Fruit fly (Drosophila melanogaster) whole organism, wandering third instar larva: ENCODE measurements around the gene Rrp40.
A peak's percentile ranks its signal among the peaks of the same experiment; 100 is the strongest.

Experiments used
- Abd-B ChIP-seq: fragments of >200 bp; optimal IDR thresholded peaks from 2 replicates; lab custom pipeline; 2017; ENCODE audit warnings: missing biosample characterization, missing genetic modification characterization
- CrebA ChIP-seq: fragments of 200-800 bp; sonication (Bioruptor generic); optimal IDR thresholded peaks from 2 replicates; lab custom pipeline; 2016; ENCODE audit warnings: missing biosample characterization, mild to moderate bottlenecking, missing genetic modification characterization, borderline replicate concordance
- Dfd ChIP-seq: fragments of >200 bp; optimal IDR thresholded peaks from 2 replicates; lab custom pipeline; 2017; ENCODE audit warnings: missing biosample characterization, missing genetic modification characterization
- GATAd ChIP-seq: sonication (Bioruptor generic); optimal IDR thresholded peaks from 2 replicates; lab custom pipeline; 2016; ENCODE audit warnings: missing biosample characterization, missing genetic modification characterization
- Hnf4 ChIP-seq: fragments of 200-800 bp; sonication (Bioruptor generic); optimal IDR thresholded peaks from 2 replicates; lab custom pipeline; 2016; ENCODE audit warnings: missing biosample characterization, mild to moderate bottlenecking, missing genetic modification characterization
- Myc ChIP-seq: fragments of >200 bp; optimal IDR thresholded peaks from 2 replicates; lab custom pipeline; 2017
- N ChIP-seq: fragments of >200 bp; optimal IDR thresholded peaks from 2 replicates; lab custom pipeline; 2018; ENCODE audit warnings: missing biosample characterization, missing external identifiers, missing genetic modification characterization
- OdsH ChIP-seq: fragments of 200-800 bp; sonication (Bioruptor generic); optimal IDR thresholded peaks from 2 replicates; lab custom pipeline; 2016; ENCODE audit warnings: missing biosample characterization, mild to moderate bottlenecking, missing genetic modification characterization
- Sp1 ChIP-seq: fragments of 200-800 bp; sonication (Bioruptor generic); optimal IDR thresholded peaks from 3 replicates; lab custom pipeline; 2019; ENCODE audit warnings: missing biosample characterization, mild to moderate bottlenecking, missing genetic modification characterization, moderate library complexity
- Vsx2 ChIP-seq: fragments of 200-300, 225-300 bp; sonication (Bioruptor generic); optimal IDR thresholded peaks from 2 replicates; lab custom pipeline; 2018; ENCODE audit warnings: missing biosample characterization, missing genetic modification characterization; ENCODE audit not compliant: partially characterized antibody
- br ChIP-seq: fragments of 200-800 bp; sonication (Bioruptor generic); optimal IDR thresholded peaks from 2 replicates; lab custom pipeline; 2016; ENCODE audit warnings: missing biosample characterization, missing genetic modification characterization
- dl ChIP-seq, 2 experiments: fragments of 175-275, 200-275 bp in 1 of 2; fragments of 200-275 bp in 1 of 2; sonication (Bioruptor generic); optimal IDR thresholded peaks; lab custom pipeline; 2018; ENCODE audit warnings: mild to moderate bottlenecking in 2 of 2, missing biosample characterization in 2 of 2, missing genetic modification characterization in 2 of 2, moderate library complexity in 2 of 2; ENCODE audit not compliant: partially characterized antibody in 2 of 2, insufficient read depth in 1 of 2
- dmrt93B ChIP-seq: fragments of 200-800 bp; sonication (Bioruptor generic); optimal IDR thresholded peaks from 2 replicates; lab custom pipeline; 2018; ENCODE audit warnings: missing biosample characterization, mild to moderate bottlenecking, missing genetic modification characterization
- dsf ChIP-seq: sonication (Bioruptor generic); optimal IDR thresholded peaks from 2 replicates; lab custom pipeline; 2016; ENCODE audit warnings: missing biosample characterization, missing genetic modification characterization, borderline replicate concordance
- foxo ChIP-seq, 2 experiments: fragments of 200-800 bp; sonication (Bioruptor generic); optimal IDR thresholded peaks; 2 replicates in 1 of 2; 3 replicates in 1 of 2; lab custom pipeline; 2016 to 2017; ENCODE audit warnings: missing biosample characterization in 2 of 2, missing genetic modification characterization in 2 of 2
- jim ChIP-seq: fragments of 175-275, 200-325 bp; sonication (Bioruptor generic); optimal IDR thresholded peaks from 2 replicates; lab custom pipeline; 2016; ENCODE audit warnings: missing biosample characterization, mild to moderate bottlenecking, missing genetic modification characterization
- lola ChIP-seq: fragments of >200 bp; optimal IDR thresholded peaks from 2 replicates; lab custom pipeline; 2017; ENCODE audit warnings: missing biosample characterization, missing genetic modification characterization
- pan ChIP-seq: fragments of >200 bp; optimal IDR thresholded peaks from 2 replicates; lab custom pipeline; 2017
- psq ChIP-seq: fragments of 200-800 bp; sonication (Bioruptor generic); optimal IDR thresholded peaks from 3 replicates; lab custom pipeline; 2017; ENCODE audit warnings: missing biosample characterization, mild to moderate bottlenecking, missing genetic modification characterization, moderate library complexity
- rgr ChIP-seq: fragments of 200-800 bp; sonication (Bioruptor generic); optimal IDR thresholded peaks from 3 replicates; lab custom pipeline; 2016; ENCODE audit warnings: missing biosample characterization, mild to moderate bottlenecking, missing genetic modification characterization
- sage ChIP-seq: fragments of 200-800 bp; sonication (Bioruptor generic); optimal IDR thresholded peaks from 2 replicates; lab custom pipeline; 2016; ENCODE audit warnings: missing biosample characterization, mild to moderate bottlenecking, missing genetic modification characterization
- tai ChIP-seq: sonication (Bioruptor generic); optimal IDR thresholded peaks from 2 replicates; lab custom pipeline; 2016; ENCODE audit warnings: missing biosample characterization, missing genetic modification characterization
- woc ChIP-seq: sonication (Bioruptor generic); optimal IDR thresholded peaks from 2 replicates; lab custom pipeline; 2016; ENCODE audit warnings: missing biosample characterization, mild to moderate bottlenecking, missing genetic modification characterization

Rrp40 gene

DNA sequence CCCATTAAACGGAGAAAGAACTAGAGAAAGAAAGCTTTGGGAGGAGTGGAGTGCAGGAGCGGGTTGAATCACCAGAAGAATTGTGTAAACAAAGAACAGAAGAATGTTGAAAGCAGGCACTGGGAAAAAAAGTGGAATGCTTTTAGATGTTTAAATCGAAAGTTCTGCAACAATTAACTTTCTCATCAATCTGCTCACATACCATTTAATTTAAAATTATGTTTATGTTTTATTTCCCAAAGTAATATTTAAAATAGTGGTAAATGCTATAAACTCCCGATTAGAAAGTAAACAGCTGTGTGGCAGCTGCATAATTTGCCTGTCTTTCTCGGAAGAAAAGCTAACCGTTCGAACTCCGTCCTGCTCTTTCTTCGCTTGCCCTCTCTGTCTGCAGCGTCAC lies 9.5 kb downstream of the Rrp40 start:
- TF ChIP-seq dmrt93B (GFP tag; lab: Kevin White, UChicago) = no peak
- TF ChIP-seq N (GFP tag; lab: Kevin White, UChicago) = no peak
- TF ChIP-seq Myc (lab: Kevin White, UChicago) = no peak
- TF ChIP-seq dsf (GFP tag; lab: Kevin White, UChicago) = no peak
- TF ChIP-seq br (GFP tag; lab: Kevin White, UChicago) = no peak
- no peak for TF ChIP-seq GATAd (GFP tag; lab: Kevin White, UChicago)
- no peak for TF ChIP-seq sage

DNA sequence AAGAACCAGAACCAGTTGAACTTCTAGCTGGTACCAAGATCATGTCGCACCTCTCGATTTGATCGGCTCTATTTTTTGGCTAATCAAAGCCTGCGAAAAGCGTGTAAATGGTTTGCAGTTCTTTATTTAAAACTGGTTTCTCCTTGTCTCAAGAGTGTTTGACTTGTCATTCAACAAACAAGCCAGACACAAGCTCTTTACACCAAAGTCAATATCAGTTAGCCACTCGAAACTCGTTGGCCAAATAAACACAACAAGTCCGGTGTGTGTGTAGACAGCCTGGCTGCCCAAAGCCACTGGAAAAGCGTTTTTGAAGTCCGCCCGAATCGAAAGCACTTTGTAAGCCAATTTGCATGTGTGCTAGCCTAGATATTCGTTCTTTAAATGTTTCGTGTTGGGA lies 11.6 kb downstream of the Rrp40 start:
- TF ChIP-seq Dfd (GFP tag; lab: Kevin White, UChicago) = no peak
- TF ChIP-seq Hnf4 = no peak
- TF ChIP-seq N (GFP tag; lab: Kevin White, UChicago) = no peak
- no peak for TF ChIP-seq dl (GFP tag; optimal IDR thresholded peaks at IDR 0.05; lab: Kevin White, UChicago; ENCODE audit: insufficient read depth in 1 of 2, partially characterized antibody in 2 of 2)
- TF ChIP-seq, all 38 proteins: peak for 0

- TF ChIP-seq Abd-B (GFP tag; lab: Kevin White, UChicago) (no peak), pan (no peak), Sp1 (no peak), lola (GFP tag; lab: Kevin White, UChicago) (no peak), OdsH (GFP tag; lab: Kevin White, UChicago) (no peak), br (GFP tag; lab: Kevin White, UChicago) (no peak), sage (no peak), N (GFP tag; lab: Kevin White, UChicago) (no peak)
Observed at dm6 chr2L:1743800-1744199, 15.3 kb downstream of the Rrp40 start.

DNA sequence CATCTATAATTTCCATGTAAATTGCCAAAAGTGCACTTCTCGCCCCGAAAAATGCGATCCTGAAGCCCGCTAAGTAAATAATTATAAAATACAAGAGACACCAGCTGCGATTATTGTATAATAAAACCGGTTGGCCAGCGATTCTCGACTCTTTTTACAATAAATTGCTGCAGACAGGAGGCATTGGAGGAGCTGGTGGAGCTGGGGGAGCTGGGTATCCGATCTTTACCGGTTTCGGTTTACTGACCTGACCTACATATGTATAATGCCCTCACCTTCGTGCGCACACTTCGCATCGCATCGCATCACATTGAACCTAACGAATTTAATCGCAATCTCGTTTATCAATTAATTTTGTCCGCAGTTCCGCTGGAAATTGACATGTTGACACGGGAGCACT lies 19.9 kb downstream of the Rrp40 start:
- no peak for TF ChIP-seq CrebA (GFP tag; lab: Kevin White, UChicago)
- TF ChIP-seq Vsx2 (GFP tag; lab: Kevin White, UChicago) = peak; percentile 61

dm6 chr2L:1751953-1752352 lies 23.4 kb downstream of the Rrp40 start, which contains the start of the genes CG17712 and CG17648:
TSS of gene CG17712 (minus strand) at chr2L:1752122.
TSS of gene CG17648 (plus strand) at chr2L:1752308.
- peak; percentile 46 for TF ChIP-seq Myc (lab: Kevin White, UChicago)
- TF ChIP-seq woc = peak; percentile 32
- TF ChIP-seq Sp1 = no peak

DNA sequence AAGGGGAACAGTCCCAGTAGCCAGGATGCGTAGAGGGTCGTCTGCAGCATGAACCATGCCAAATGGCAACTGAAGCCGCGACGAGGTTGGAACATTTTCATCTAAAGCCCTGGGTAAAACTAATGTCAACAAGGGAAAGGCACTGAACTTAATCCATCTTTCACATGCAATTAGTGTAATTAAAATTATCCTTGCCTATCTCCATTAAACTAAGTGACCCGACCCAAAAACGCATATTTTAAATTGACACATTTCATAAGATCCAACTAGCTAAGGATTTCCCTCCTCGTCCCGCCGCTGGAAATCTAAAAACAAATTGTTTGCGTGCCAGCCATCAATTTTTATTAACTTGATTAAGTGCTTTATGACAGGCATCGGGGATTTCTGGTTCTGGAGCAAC lies 27.8 kb downstream of the Rrp40 start, which contains the start of gene Gr22f:
TSS of gene Gr22f (minus strand) at position 101 of the 400 bp plus-strand sequence.
- no peak for TF ChIP-seq foxo (GFP tag; optimal IDR thresholded peaks at IDR 0.05; lab: Kevin White, UChicago)
- no peak for TF ChIP-seq tai (GFP tag; lab: Kevin White, UChicago)
- no peak for TF ChIP-seq psq
- no peak for TF ChIP-seq jim (GFP tag; lab: Kevin White, UChicago)
- no peak for TF ChIP-seq Myc (lab: Kevin White, UChicago)
- no peak for TF ChIP-seq Abd-B (GFP tag; lab: Kevin White, UChicago)

- TF ChIP-seq dsf (GFP tag; lab: Kevin White, UChicago) (no peak), rgr (no peak)
- TF ChIP-seq, all 38 proteins: peak for 0
Observed at dm6 chr2L:1758853-1759252, 30.3 kb downstream of the Rrp40 start, which contains the start of gene CG17650. TSS of gene CG17650 (minus strand) at chr2L:1759093.
